Worm (Caenorhabditis elegans) whole organism, L1 larva: Measurements from ENCODE around the gene Y73B6BL.270.

ENCODE experiments used
- C16A3.4 ChIP-seq: fragments of 150-350 bp; optimal IDR thresholded peaks from 2 replicates; lab custom pipeline; 2014; ENCODE audit warnings: missing biosample characterization, missing genetic modification characterization
- elt-2 ChIP-seq: sonication (generic microtip); optimal IDR thresholded peaks from 2 replicates; lab custom pipeline; 2016; ENCODE audit warnings: missing genetic modification characterization, mild to moderate bottlenecking, inconsistent platforms, missing compliant biosample characterization, missing genetic modification reagents
- lin-13 ChIP-seq: fragments of 150-350 bp; optimal IDR thresholded peaks from 2 replicates; lab custom pipeline; 2014; ENCODE audit warnings: missing biosample characterization, missing genetic modification reagents, missing genetic modification characterization
- lin-39 ChIP-seq: fragments of 150-350 bp; optimal IDR thresholded peaks from 2 replicates; lab custom pipeline; 2014; ENCODE audit warnings: missing biosample characterization, missing genetic modification reagents, missing genetic modification characterization
- nhr-28 ChIP-seq: fragments of 150-350 bp; optimal IDR thresholded peaks from 2 replicates; lab custom pipeline; 2014; ENCODE audit warnings: missing biosample characterization, missing genetic modification characterization
- nhr-47 ChIP-seq: sonication (generic microtip); optimal IDR thresholded peaks from 2 replicates; lab custom pipeline; 2016; ENCODE audit warnings: mild to moderate bottlenecking, missing genetic modification characterization, moderate library complexity, missing compliant biosample characterization
- rnt-1 ChIP-seq: sonication (generic microtip); optimal IDR thresholded peaks from 2 replicates; lab custom pipeline; 2016; ENCODE audit warnings: mild to moderate bottlenecking, missing genetic modification characterization, moderate library complexity, missing compliant biosample characterization
- snpc-4 ChIP-seq: fragments of 150-350 bp; optimal IDR thresholded peaks from 2 replicates; lab custom pipeline; 2014; ENCODE audit warnings: missing biosample characterization, missing genetic modification characterization
- sox-4 ChIP-seq: sonication (generic microtip); optimal IDR thresholded peaks from 2 replicates; lab custom pipeline; 2016; ENCODE audit warnings: missing genetic modification characterization, missing compliant biosample characterization
- ztf-11 ChIP-seq, 2 experiments: sonication (generic microtip); optimal IDR thresholded peaks; 2 replicates each; lab custom pipeline; 2016 to 2017; ENCODE audit warnings: missing genetic modification characterization in 2 of 2, missing biosample characterization in 1 of 2, missing compliant biosample characterization in 1 of 2

DNA sequence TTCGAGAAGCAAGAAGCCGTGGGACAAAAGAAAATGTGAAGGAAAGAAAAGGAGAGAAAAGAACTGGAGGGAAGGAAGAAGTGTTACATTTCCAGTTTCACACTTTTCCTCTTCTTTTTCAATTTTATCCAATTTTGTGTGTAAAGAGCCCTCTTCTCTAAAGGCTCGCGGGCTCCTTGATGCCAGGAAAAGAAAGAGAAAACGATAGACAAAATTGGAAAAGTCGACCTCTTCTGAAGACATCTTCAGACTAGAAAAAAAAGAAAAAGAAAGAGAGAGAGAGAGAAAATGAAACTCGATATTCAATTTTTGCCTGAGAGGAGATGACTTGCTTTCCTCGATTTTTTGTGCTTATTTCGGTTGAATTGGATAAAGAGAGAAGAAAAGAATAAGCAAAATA, 19.9 kb downstream of the Y73B6BL.270 start:
- TF ChIP-seq lin-13 (GFP tag; lab: Kevin White, UChicago): no peak
- no peak for TF ChIP-seq lin-39 (tag; lab: Kevin White, UChicago)
- TF ChIP-seq snpc-4 (tag; lab: Kevin White, UChicago): no peak
- no peak for TF ChIP-seq nhr-28 (tag; lab: Kevin White, UChicago)
- TF ChIP-seq sox-4 (tag; lab: Kevin White, UChicago): no peak
- no peak for TF ChIP-seq rnt-1 (tag; lab: Kevin White, UChicago)
- no peak for TF ChIP-seq C16A3.4 (tag; lab: Kevin White, UChicago)
- TF ChIP-seq elt-2 (tag; lab: Kevin White, UChicago): no peak
- no peak for TF ChIP-seq nhr-47 (tag; lab: Kevin White, UChicago)
- TF ChIP-seq ztf-11 (tag; optimal IDR thresholded peaks at IDR 0.05; lab: Kevin White, UChicago): no peak
